Worm (Caenorhabditis elegans) whole organism, mixed stage, embryonic: ENCODE results near the gene jun-1.

Experiments used
- blmp-1 ChIP-seq: fragments of 150-350 bp; optimal IDR thresholded peaks from 2 replicates; lab custom pipeline; 2014; ENCODE audit warnings: missing biosample characterization, missing genetic modification characterization
- cnd-1 ChIP-seq: fragments of 200-800 bp; sonication (Bioruptor generic); optimal IDR thresholded peaks from 2 replicates; lab custom pipeline; 2018; ENCODE audit warnings: mild to moderate bottlenecking, missing genetic modification characterization, missing compliant biosample characterization
- drap-1 ChIP-seq: fragments of 200-800 bp; sonication (Bioruptor generic); optimal IDR thresholded peaks from 3 replicates; lab custom pipeline; 2018; ENCODE audit warnings: mild to moderate bottlenecking, missing genetic modification characterization, missing compliant biosample characterization
- elt-1 ChIP-seq: sonication (generic microtip); optimal IDR thresholded peaks from 2 replicates; lab custom pipeline; 2017; ENCODE audit warnings: missing genetic modification characterization, mild to moderate bottlenecking, missing compliant biosample characterization, antibody characterized with exemption, moderate library complexity, borderline replicate concordance; ENCODE audit not compliant: insufficient read depth
- hlh-1 ChIP-seq: fragments of 150-350 bp; optimal IDR thresholded peaks from 2 replicates; lab custom pipeline; 2014; ENCODE audit warnings: missing biosample characterization, missing genetic modification reagents, missing genetic modification characterization
- nhr-2 ChIP-seq: fragments of 150-350 bp; optimal IDR thresholded peaks from 2 replicates; lab custom pipeline; 2014; ENCODE audit warnings: missing biosample characterization, missing genetic modification characterization
- nhr-237 ChIP-seq: fragments of 150-350 bp; optimal IDR thresholded peaks from 2 replicates; lab custom pipeline; 2014; ENCODE audit warnings: missing biosample characterization, missing genetic modification characterization
- nhr-28 ChIP-seq: fragments of 150-350 bp; optimal IDR thresholded peaks from 2 replicates; lab custom pipeline; 2014; ENCODE audit warnings: missing biosample characterization, missing genetic modification characterization
- unc-39 ChIP-seq: fragments of 150-350 bp; optimal IDR thresholded peaks from 2 replicates; lab custom pipeline; 2014; ENCODE audit warnings: missing biosample characterization, missing genetic modification characterization
- ztf-11 ChIP-seq: fragments of 150-350 bp; optimal IDR thresholded peaks from 2 replicates; lab custom pipeline; 2014; ENCODE audit warnings: missing biosample characterization, missing genetic modification characterization

DNA sequence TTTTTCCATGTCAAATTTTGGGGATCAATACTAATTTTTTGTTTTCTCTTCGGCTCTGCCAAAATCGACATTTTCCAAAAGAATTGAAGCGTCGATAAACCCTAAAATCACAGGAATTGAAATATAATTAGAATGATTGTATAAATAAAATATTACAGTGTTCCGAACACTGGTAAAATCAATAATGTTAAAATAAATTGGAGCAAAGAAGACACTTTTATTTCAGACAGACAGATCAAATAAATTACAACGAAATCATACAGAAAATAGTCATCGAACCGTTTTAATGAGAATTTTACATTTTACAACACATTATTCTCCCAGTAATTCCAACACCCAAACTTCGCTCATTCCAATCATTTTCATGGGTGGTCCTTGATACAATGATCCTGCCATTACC, 54.8 kb downstream of the jun-1 start, which contains the start of gene T23G7.3:
- TF ChIP-seq nhr-28 (tag; lab: Kevin White, UChicago): no peak
- no peak for TF ChIP-seq nhr-237
- no peak for TF ChIP-seq elt-1 (tag; lab: Kevin White, UChicago)
- no peak for TF ChIP-seq cnd-1 (tag; lab: Kevin White, UChicago)
- no peak for TF ChIP-seq drap-1 (GFP tag; lab: Kevin White, UChicago)
- TF ChIP-seq hlh-1 (tag; lab: Kevin White, UChicago): no peak
- no peak for TF ChIP-seq nhr-2
- TF ChIP-seq unc-39 (tag; lab: Kevin White, UChicago): no peak
- TF ChIP-seq ztf-11 (tag; lab: Kevin White, UChicago): no peak
- no peak for TF ChIP-seq blmp-1 (tag; lab: Kevin White, UChicago)
